Fruit fly (Drosophila melanogaster) whole organism, embryonic: ENCODE measurements around the gene PEK.

Source experiments
- Aef1 ChIP-seq: fragments of 200-800 bp; sonication (Bioruptor generic); IDR thresholded peaks from 3 replicates; pipeline ENCODE4 v1.3.6; 2022; ENCODE audit warnings: missing biosample characterization, missing genetic modification characterization
- Atf-2 ChIP-seq: fragments of 200-800 bp; sonication (Bioruptor generic); optimal IDR thresholded peaks from 2 replicates; lab custom pipeline; 2016; ENCODE audit warnings: missing biosample characterization, missing genetic modification characterization
- B-H2 ChIP-seq: fragments of 200-800 bp; sonication (Bioruptor generic); optimal IDR thresholded peaks from 2 replicates; lab custom pipeline; 2018; ENCODE audit warnings: missing biosample characterization, mild to moderate bottlenecking, missing genetic modification characterization
- BEAF-32 ChIP-seq: fragments of 200-800 bp; sonication (Bioruptor generic); optimal IDR thresholded peaks from 3 replicates; lab custom pipeline; 2017; ENCODE audit warnings: missing biosample characterization, missing genetic modification characterization, mild to moderate bottlenecking, moderate library complexity, missing genetic modification reagents
- C15 ChIP-seq: fragments of 200-800 bp; sonication (Bioruptor generic); IDR thresholded peaks from 3 replicates; pipeline ENCODE4 v1.3.6; 2022; ENCODE audit warnings: missing biosample characterization, missing genetic modification characterization
- CG10209 ChIP-seq: fragments of 200-800 bp; sonication (Bioruptor generic); optimal IDR thresholded peaks from 3 replicates; lab custom pipeline; 2017; ENCODE audit warnings: missing biosample characterization, mild to moderate bottlenecking, missing genetic modification characterization, missing genetic modification reagents
- CG10543 ChIP-seq: fragments of 200-800 bp; sonication (Bioruptor generic); optimal IDR thresholded peaks from 3 replicates; lab custom pipeline; 2017; ENCODE audit warnings: missing biosample characterization, mild to moderate bottlenecking, missing genetic modification characterization, moderate library complexity
- CG10979 ChIP-seq: fragments of 200-800 bp; sonication (Bioruptor generic); optimal IDR thresholded peaks from 2 replicates; lab custom pipeline; 2018; ENCODE audit warnings: missing biosample characterization, mild to moderate bottlenecking, missing genetic modification characterization, moderate library complexity
- CG12104 ChIP-seq: fragments of 200-800 bp; sonication (Bioruptor generic); optimal IDR thresholded peaks from 3 replicates; lab custom pipeline; 2016; ENCODE audit warnings: missing biosample characterization, missing genetic modification characterization
- CG1233 ChIP-seq: fragments of 200-800 bp; sonication (Bioruptor generic); optimal IDR thresholded peaks from 4 replicates; lab custom pipeline; 2018; ENCODE audit warnings: missing biosample characterization, mild to moderate bottlenecking, missing genetic modification characterization
- CG12391 ChIP-seq: fragments of 200-800 bp; sonication (Bioruptor generic); optimal IDR thresholded peaks from 3 replicates; lab custom pipeline; 2018; ENCODE audit warnings: missing biosample characterization, mild to moderate bottlenecking, missing genetic modification characterization, moderate library complexity
- CG13123 ChIP-seq: fragments of 200-800 bp; sonication (Bioruptor generic); optimal IDR thresholded peaks from 2 replicates; lab custom pipeline; 2016; ENCODE audit warnings: missing biosample characterization, missing genetic modification characterization
- CG13287 ChIP-seq: fragments of 200-800 bp; sonication (Bioruptor generic); IDR thresholded peaks from 2 replicates; pipeline ENCODE4 v1.3.6; 2022; ENCODE audit warnings: missing biosample characterization, missing genetic modification characterization; ENCODE audit not compliant: partially characterized antibody
- CG13296 ChIP-seq: fragments of 200-800 bp; sonication (Bioruptor generic); optimal IDR thresholded peaks from 3 replicates; lab custom pipeline; 2018; ENCODE audit warnings: missing biosample characterization, mild to moderate bottlenecking, missing genetic modification characterization
- CG15601 ChIP-seq: fragments of 200-800 bp; sonication (Bioruptor generic); optimal IDR thresholded peaks from 3 replicates; lab custom pipeline; 2019; ENCODE audit warnings: missing biosample characterization, mild to moderate bottlenecking, missing genetic modification characterization, moderate library complexity
- CG30403 ChIP-seq: fragments of 200-800 bp; sonication (Bioruptor generic); optimal IDR thresholded peaks from 3 replicates; lab custom pipeline; 2016; ENCODE audit warnings: missing biosample characterization, missing genetic modification characterization
- CG30431 ChIP-seq: fragments of 200-800 bp; sonication (Bioruptor generic); optimal IDR thresholded peaks from 2 replicates; lab custom pipeline; 2017; ENCODE audit warnings: missing biosample characterization, missing genetic modification characterization
- CG7987 ChIP-seq: fragments of 200-800 bp; sonication (Bioruptor generic); optimal IDR thresholded peaks from 2 replicates; lab custom pipeline; 2018; ENCODE audit warnings: missing biosample characterization, mild to moderate bottlenecking, missing genetic modification characterization, moderate library complexity
- CG8765 ChIP-seq: fragments of 200-800 bp; sonication (Bioruptor generic); IDR thresholded peaks from 2 replicates; pipeline ENCODE4 v1.3.6; 2022; ENCODE audit warnings: missing biosample characterization, missing genetic modification characterization
- CkIIα-i1 ChIP-seq: fragments of 200-800 bp; sonication (Bioruptor generic); IDR thresholded peaks from 2 replicates; pipeline ENCODE4 v1.3.6; 2022; ENCODE audit warnings: missing biosample characterization, missing genetic modification characterization
- CoRest ChIP-seq: fragments of 200-800 bp; sonication (Bioruptor generic); optimal IDR thresholded peaks from 3 replicates; lab custom pipeline; 2018; ENCODE audit warnings: missing biosample characterization, mild to moderate bottlenecking, missing genetic modification characterization, moderate library complexity
- Fer2 ChIP-seq: fragments of 200-800 bp; sonication (Bioruptor generic); optimal IDR thresholded peaks from 2 replicates; lab custom pipeline; 2018; ENCODE audit warnings: missing biosample characterization, mild to moderate bottlenecking, missing genetic modification characterization, moderate library complexity
- GATAe ChIP-seq: fragments of 200-800 bp; sonication (Bioruptor generic); conservative IDR thresholded peaks from 2 replicates; pipeline ENCODE4 v1.3.6; 2022; ENCODE audit warnings: missing biosample characterization, missing genetic modification characterization
- Hand ChIP-seq: fragments of 200-800 bp; sonication (Bioruptor generic); optimal IDR thresholded peaks from 2 replicates; lab custom pipeline; 2017; ENCODE audit warnings: mild to moderate bottlenecking, missing biosample characterization, missing genetic modification reagents, missing genetic modification characterization
- MESR4 ChIP-seq: fragments of 200-800 bp; sonication (Bioruptor generic); optimal IDR thresholded peaks from 2 replicates; lab custom pipeline; 2018; ENCODE audit warnings: missing biosample characterization, mild to moderate bottlenecking, missing genetic modification characterization, moderate library complexity
- Med ChIP-seq: fragments of 200-800 bp; sonication (Bioruptor generic); peaks from one replicate; lab custom pipeline; 2016; ENCODE audit warnings: missing biosample characterization, missing genetic modification characterization, mild to moderate bottlenecking, inconsistent platforms, moderate library complexity
- Mes4 ChIP-seq: fragments of 200-800 bp; sonication (Bioruptor generic); optimal IDR thresholded peaks from 2 replicates; lab custom pipeline; 2016; ENCODE audit warnings: missing biosample characterization, missing genetic modification characterization
- Myb ChIP-seq: fragments of 200-800 bp; sonication (Bioruptor generic); optimal IDR thresholded peaks from 2 replicates; lab custom pipeline; 2016; ENCODE audit warnings: missing biosample characterization, missing genetic modification characterization
- Rfx ChIP-seq: fragments of 200-800 bp; sonication (Bioruptor generic); IDR thresholded peaks from 2 replicates; pipeline ENCODE4 v1.3.6; 2022; ENCODE audit warnings: missing biosample characterization, missing genetic modification characterization
- Scr ChIP-seq: fragments of 200-800 bp; sonication (Bioruptor generic); IDR thresholded peaks from 2 replicates; pipeline ENCODE4 v1.3.6; 2022; ENCODE audit warnings: missing biosample characterization, missing genetic modification characterization; ENCODE audit not compliant: partially characterized antibody
- Spps ChIP-seq: fragments of 200-800 bp; sonication (Bioruptor generic); optimal IDR thresholded peaks from 2 replicates; lab custom pipeline; 2018; ENCODE audit warnings: missing biosample characterization, mild to moderate bottlenecking, missing genetic modification characterization
- Sry-β ChIP-seq: fragments of 200-800 bp; sonication (Bioruptor generic); optimal IDR thresholded peaks from 2 replicates; lab custom pipeline; 2018; ENCODE audit warnings: missing biosample characterization, mild to moderate bottlenecking, missing genetic modification characterization, moderate library complexity
- Ssrp ChIP-seq: fragments of 200-800 bp; sonication (Bioruptor generic); optimal IDR thresholded peaks from 2 replicates; lab custom pipeline; 2018; ENCODE audit warnings: missing biosample characterization, mild to moderate bottlenecking, missing genetic modification characterization, moderate library complexity
- TFAM ChIP-seq: fragments of 200-800 bp; sonication (Bioruptor generic); optimal IDR thresholded peaks from 2 replicates; lab custom pipeline; 2017; ENCODE audit warnings: missing biosample characterization, missing genetic modification characterization, inconsistent platforms
- Trl ChIP-seq, 3 experiments: fragments of >200 bp in 2 of 3; fragments of 200-800 bp in 1 of 3; sonication (Bioruptor generic) in 1 of 3; optimal IDR thresholded peaks; 2 replicates in 1 of 3; 3 replicates in 2 of 3; lab custom pipeline; 2016 to 2017; ENCODE audit warnings: missing biosample characterization in 1 of 3, missing genetic modification characterization in 1 of 3
- abd-A ChIP-seq: fragments of 200-800 bp; sonication (Bioruptor generic); optimal IDR thresholded peaks from 3 replicates; lab custom pipeline; 2019; ENCODE audit warnings: missing biosample characterization, mild to moderate bottlenecking, missing genetic modification characterization, moderate library complexity
- ash1 ChIP-seq: fragments of 200-800 bp; sonication (Bioruptor generic); optimal IDR thresholded peaks from 2 replicates; lab custom pipeline; 2018; ENCODE audit warnings: missing biosample characterization, mild to moderate bottlenecking, missing genetic modification characterization
- btn ChIP-seq: fragments of 200-800 bp; sonication (Bioruptor generic); optimal IDR thresholded peaks from 2 replicates; lab custom pipeline; 2016; ENCODE audit warnings: missing biosample characterization, missing genetic modification characterization
- cwo ChIP-seq: fragments of 200-800 bp; sonication (Bioruptor generic); optimal IDR thresholded peaks from 3 replicates; lab custom pipeline; 2017; ENCODE audit warnings: missing biosample characterization, missing genetic modification characterization, mild to moderate bottlenecking, moderate library complexity, missing genetic modification reagents
- dysf ChIP-seq: fragments of 200-800 bp; sonication (Bioruptor generic); IDR thresholded peaks from 3 replicates; pipeline ENCODE4 v1.3.6; 2022; ENCODE audit warnings: missing biosample characterization, missing genetic modification characterization
- fu2 ChIP-seq: fragments of 200-800 bp; sonication (Bioruptor generic); optimal IDR thresholded peaks from 2 replicates; lab custom pipeline; 2016; ENCODE audit warnings: missing biosample characterization, missing genetic modification characterization
- gcm2 ChIP-seq: fragments of 200-800 bp; sonication (Bioruptor generic); optimal IDR thresholded peaks from 2 replicates; lab custom pipeline; 2016; ENCODE audit warnings: missing biosample characterization, missing genetic modification characterization
- maf-S ChIP-seq: fragments of 200-800 bp; sonication (Bioruptor generic); optimal IDR thresholded peaks from 2 replicates; lab custom pipeline; 2016; ENCODE audit warnings: missing biosample characterization, missing genetic modification characterization
- nom ChIP-seq: fragments of 200-800 bp; sonication (Bioruptor generic); optimal IDR thresholded peaks from 2 replicates; lab custom pipeline; 2017; ENCODE audit warnings: missing biosample characterization, missing genetic modification characterization, mild to moderate bottlenecking, moderate library complexity, missing genetic modification reagents
- schlank ChIP-seq: fragments of 200-800 bp; sonication (Bioruptor generic); optimal IDR thresholded peaks from 2 replicates; lab custom pipeline; 2018; ENCODE audit warnings: missing biosample characterization, mild to moderate bottlenecking, missing genetic modification characterization
- sisA ChIP-seq: fragments of 200-800 bp; sonication (Bioruptor generic); IDR thresholded peaks from 2 replicates; pipeline ENCODE4 v1.3.6; 2022; ENCODE audit warnings: missing biosample characterization, missing genetic modification characterization
- stc ChIP-seq: fragments of 200-800 bp; sonication (Bioruptor generic); IDR thresholded peaks from 2 replicates; pipeline ENCODE4 v1.3.6; 2022; ENCODE audit warnings: missing biosample characterization, missing genetic modification characterization
- tap ChIP-seq: fragments of 200-800 bp; optimal IDR thresholded peaks from 3 replicates; lab custom pipeline; 2019; ENCODE audit warnings: missing biosample characterization, mild to moderate bottlenecking, missing genetic modification characterization, moderate library complexity
- wdn ChIP-seq: fragments of 200-800 bp; sonication (Bioruptor generic); IDR thresholded peaks from 2 replicates; pipeline ENCODE4 v1.3.6; 2022; ENCODE audit warnings: missing biosample characterization, missing genetic modification characterization
- yki ChIP-seq: fragments of >200 bp; optimal IDR thresholded peaks from 3 replicates; lab custom pipeline; 2018

Gene PEK

DNA sequence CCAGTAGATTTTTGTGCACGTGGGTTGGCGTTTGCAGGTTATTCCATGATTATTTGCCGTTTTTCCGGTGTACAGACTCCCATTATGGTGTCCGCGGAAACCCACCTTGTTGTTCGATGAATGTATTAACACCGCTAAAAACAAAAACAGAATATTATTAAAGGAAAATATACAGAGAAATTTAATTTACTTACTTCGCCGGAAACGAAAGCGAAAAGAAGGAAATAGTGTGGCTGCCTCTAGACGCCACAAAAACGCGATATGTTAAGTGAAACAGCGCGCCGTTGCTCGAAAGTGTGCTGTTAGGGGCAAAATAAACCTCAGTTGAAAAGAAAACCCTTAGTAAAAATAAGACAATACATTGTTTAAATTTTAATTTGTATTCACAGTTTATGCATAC is 2.3 kb upstream of the PEK start, which contains the start of gene RpL35A (continued):
- peak; percentile 60 for TF ChIP-seq CG10209 (GFP tag; lab: Kevin White, UChicago)
- TF ChIP-seq dysf (GFP tag; lab: Robert Waterston, UW), result no peak; the same call in 2 of the 3 replicates
- TF ChIP-seq yki (lab: Kevin White, UChicago), result no peak
- TF ChIP-seq fu2 (GFP tag; lab: Kevin White, UChicago), result peak; percentile 19
- no peak for TF ChIP-seq Aef1 (GFP tag; lab: Robert Waterston, UW)
- TF ChIP-seq Spps (tag; lab: Kevin White, UChicago), result peak; percentile 50
- TF ChIP-seq abd-A, result no peak
- peak; percentile 80 for TF ChIP-seq CG10543
- peak; percentile 34 for TF ChIP-seq BEAF-32 (GFP tag; lab: Kevin White, UChicago)
- no peak for TF ChIP-seq Trl (optimal IDR thresholded peaks at IDR 0.05; lab: Kevin White, UChicago)
- TF ChIP-seq Trl (GFP tag; optimal IDR thresholded peaks at IDR 0.05; lab: Kevin White, UChicago), result peak; percentile 70
- peak; percentile 36; the same call in 1 of the 2 replicates for TF ChIP-seq wdn (GFP tag; lab: Robert Waterston, UW)
- peak; percentile 52 for TF ChIP-seq cwo (GFP tag; lab: Kevin White, UChicago)
- TF ChIP-seq Myb (GFP tag; lab: Kevin White, UChicago), result peak; percentile 46
- TF ChIP-seq CG13287 (GFP tag; lab: Robert Waterston, UW), result no peak; the same call in 1 of the 2 replicates
- TF ChIP-seq maf-S (GFP tag; lab: Kevin White, UChicago), result peak; percentile 45
- TF ChIP-seq CG12104 (GFP tag; lab: Kevin White, UChicago), result peak; percentile 77
- no peak for TF ChIP-seq Scr (GFP tag; lab: Robert Waterston, UW)
- no peak for TF ChIP-seq C15 (GFP tag; lab: Robert Waterston, UW)
- TF ChIP-seq Atf-2, result peak; percentile 17
- TF ChIP-seq gcm2 (GFP tag; lab: Kevin White, UChicago), result peak; percentile 38
- no peak for TF ChIP-seq CkIIα-i1 (GFP tag; lab: Robert Waterston, UW)
- peak; percentile 99 for TF ChIP-seq MESR4 (GFP tag; lab: Kevin White, UChicago)
- TF ChIP-seq Rfx (GFP tag; lab: Robert Waterston, UW), result peak; percentile 73
- TF ChIP-seq CG13123 (GFP tag; lab: Kevin White, UChicago), result no peak
- TF ChIP-seq Med, result peak; percentile 98
- TF ChIP-seq Sry-β, result no peak
- TF ChIP-seq CG30403 (GFP tag; lab: Kevin White, UChicago), result peak; percentile 6
- peak; percentile 85 for TF ChIP-seq Mes4 (GFP tag; lab: Kevin White, UChicago)
- TF ChIP-seq GATAe (GFP tag; lab: Robert Waterston, UW), result no peak
- peak; percentile 87 for TF ChIP-seq CG1233 (GFP tag; lab: Kevin White, UChicago)
- TF ChIP-seq CG8765 (GFP tag; lab: Robert Waterston, UW), result no peak
- peak; percentile 60 for TF ChIP-seq CG10979 (tag; lab: Kevin White, UChicago)
- no peak for TF ChIP-seq sisA (GFP tag; lab: Robert Waterston, UW)
- peak; percentile 94 for TF ChIP-seq CG7987 (GFP tag; lab: Kevin White, UChicago)
- TF ChIP-seq CG12391 (tag; lab: Kevin White, UChicago), result peak; percentile 70
- TF ChIP-seq nom, result peak; percentile 85
- TF ChIP-seq stc (GFP tag; lab: Robert Waterston, UW), result peak; percentile 69
- TF ChIP-seq btn (GFP tag; lab: Kevin White, UChicago), result peak; percentile 61
- TF ChIP-seq B-H2 (GFP tag; lab: Kevin White, UChicago), result peak; percentile 89
- peak; percentile 68 for TF ChIP-seq Fer2
- peak; percentile 63 for TF ChIP-seq tap (tag; lab: Kevin White, UChicago)
- TF ChIP-seq Hand (GFP tag; lab: Kevin White, UChicago), result peak; percentile 77
- TF ChIP-seq Ssrp (tag; lab: Kevin White, UChicago), result no peak
- TF ChIP-seq CG15601 (tag; lab: Kevin White, UChicago), result peak; percentile 75
- peak; percentile 93 for TF ChIP-seq CG13296
- peak; percentile 25 for TF ChIP-seq CoRest (tag; lab: Kevin White, UChicago)
- peak; percentile 71 for TF ChIP-seq ash1 (GFP tag; lab: Kevin White, UChicago)
- TF ChIP-seq CG30431 (GFP tag; lab: Kevin White, UChicago), result peak; percentile 21
- peak; percentile 76 for TF ChIP-seq schlank (tag; lab: Kevin White, UChicago)
- TF ChIP-seq TFAM (GFP tag; lab: Kevin White, UChicago), result peak; percentile 60
